Worm (Caenorhabditis elegans) whole organism, L4/young adult: ENCODE measurements around the gene srv-9.

Experiments
- W03F9.2 ChIP-seq: fragments of 150-350 bp; optimal IDR thresholded peaks from 2 replicates; lab custom pipeline; 2014; ENCODE audit warnings: missing biosample characterization, missing genetic modification characterization
- dao-5 ChIP-seq: sonication (generic microtip); optimal IDR thresholded peaks from 2 replicates; lab custom pipeline; 2016; ENCODE audit warnings: missing genotype, missing genetic modification characterization, moderate library complexity, missing compliant biosample characterization
- him-1 ChIP-seq: sonication (generic microtip); optimal IDR thresholded peaks from 2 replicates; lab custom pipeline; 2016; ENCODE audit warnings: missing genotype, missing genetic modification reagents, missing genetic modification characterization, missing compliant biosample characterization

- TF ChIP-seq dao-5 (tag; lab: Kevin White, UChicago) (no peak), him-1 (tag; lab: Kevin White, UChicago) (no peak), W03F9.2 (tag; lab: Kevin White, UChicago) (no peak)
These were observed 51.6 kb downstream of the srv-9 start for ce11 chrV:13371336-13371735.
